Worm (Caenorhabditis elegans): Measurements from ENCODE around the gene col-129.

Gene col-129

ce11 chrIV:12084178-12084577, 26.1 kb downstream of the col-129 start, which contains the start of gene repo-1:
TSS of gene repo-1 (plus strand) at chrIV:12084478.
- TF ChIP-seq hmbx-1 (tag; optimal IDR thresholded peaks at IDR 0.05) (no peak), flt-1 (GFP tag; IDR thresholded peaks at IDR 0.05) (no peak), aly-1 (tag; optimal IDR thresholded peaks at IDR 0.05) (no peak), scrt-1 (GFP tag; IDR thresholded peaks at IDR 0.05) (0 out of 2 replicates have a peak, but pooled peaks have one; percentile 23), pes-1 (GFP tag; IDR thresholded peaks at IDR 0.05) (no peak)

- TF ChIP-seq flt-1 (GFP tag; IDR thresholded peaks at IDR 0.05) (no peak), hmbx-1 (tag; optimal IDR thresholded peaks at IDR 0.05) (no peak), scrt-1 (GFP tag; IDR thresholded peaks at IDR 0.05) (no peak), hnd-1 (tag; optimal IDR thresholded peaks at IDR 0.05) (no peak), F13C5.2 (tag; optimal IDR thresholded peaks at IDR 0.05) (no peak), tbx-11 (GFP tag; IDR thresholded peaks at IDR 0.05) (no peak), sea-1 (GFP tag; conservative IDR thresholded peaks at IDR 0.05) (no peak), aly-1 (tag; optimal IDR thresholded peaks at IDR 0.05) (no peak), B0310.2 (tag; optimal IDR thresholded peaks at IDR 0.05) (no peak), tbx-37 (GFP tag; conservative IDR thresholded peaks at IDR 0.05) (no peak), ceh-13 (GFP tag; optimal IDR thresholded peaks at IDR 0.05) (no peak), pes-1 (GFP tag; IDR thresholded peaks at IDR 0.05) (no peak), hmg-4 (GFP tag; optimal IDR thresholded peaks at IDR 0.05) (no peak), ama-1 (optimal IDR thresholded peaks at IDR 0.05) (no peak), ets-7 (tag; optimal IDR thresholded peaks at IDR 0.05) (no peak), ceh-36 (tag; optimal IDR thresholded peaks at IDR 0.05) (no peak), tra-4 (tag; optimal IDR thresholded peaks at IDR 0.05) (no peak)
Measured at ce11 chrIV:12080807-12081206, 29.4 kb downstream of the col-129 start.

DNA sequence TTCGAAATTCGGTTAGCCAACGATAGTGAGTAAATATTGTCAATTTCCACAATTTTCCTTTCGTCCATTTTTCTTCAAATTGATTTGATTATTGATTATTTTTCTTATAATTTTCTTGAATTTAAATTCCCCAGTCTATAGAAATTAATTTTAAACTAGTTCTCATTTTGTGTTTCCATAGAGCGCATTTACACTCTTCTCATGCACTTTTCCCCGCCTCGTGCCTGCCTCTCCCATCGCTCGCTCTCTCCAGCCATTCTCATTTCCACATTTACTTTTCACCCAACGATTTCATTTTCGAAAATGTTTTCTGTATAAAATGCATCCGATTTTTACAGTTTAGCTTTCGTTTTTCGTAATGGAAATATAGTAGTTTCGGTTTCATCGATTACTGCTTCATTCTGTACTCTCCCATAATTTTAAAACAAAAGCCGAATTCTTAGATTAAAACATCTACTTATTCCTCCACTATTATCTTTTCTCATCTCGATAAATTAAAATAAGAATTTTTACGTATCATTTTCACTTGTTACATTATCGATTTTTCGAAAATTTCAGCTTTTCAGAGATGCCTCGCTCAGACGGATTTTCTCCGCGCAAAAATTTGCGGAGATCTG, 31.2 kb downstream of the col-129 start, which contains the start of gene lex-1:
lex-1 (plus strand) TSS at position 567 of the 617 bp plus-strand sequence.
- TF ChIP-seq ama-1 (optimal IDR thresholded peaks at IDR 0.05) (no peak), aly-1 (tag; optimal IDR thresholded peaks at IDR 0.05) (no peak), hnd-1 (tag; optimal IDR thresholded peaks at IDR 0.05) (no peak), ceh-13 (GFP tag; optimal IDR thresholded peaks at IDR 0.05) (no peak), ceh-36 (tag; optimal IDR thresholded peaks at IDR 0.05) (no peak), pes-1 (GFP tag; IDR thresholded peaks at IDR 0.05) (no peak), tbx-11 (GFP tag; IDR thresholded peaks at IDR 0.05) (no peak), hmbx-1 (tag; optimal IDR thresholded peaks at IDR 0.05) (no peak), scrt-1 (GFP tag; IDR thresholded peaks at IDR 0.05) (no peak)

DNA sequence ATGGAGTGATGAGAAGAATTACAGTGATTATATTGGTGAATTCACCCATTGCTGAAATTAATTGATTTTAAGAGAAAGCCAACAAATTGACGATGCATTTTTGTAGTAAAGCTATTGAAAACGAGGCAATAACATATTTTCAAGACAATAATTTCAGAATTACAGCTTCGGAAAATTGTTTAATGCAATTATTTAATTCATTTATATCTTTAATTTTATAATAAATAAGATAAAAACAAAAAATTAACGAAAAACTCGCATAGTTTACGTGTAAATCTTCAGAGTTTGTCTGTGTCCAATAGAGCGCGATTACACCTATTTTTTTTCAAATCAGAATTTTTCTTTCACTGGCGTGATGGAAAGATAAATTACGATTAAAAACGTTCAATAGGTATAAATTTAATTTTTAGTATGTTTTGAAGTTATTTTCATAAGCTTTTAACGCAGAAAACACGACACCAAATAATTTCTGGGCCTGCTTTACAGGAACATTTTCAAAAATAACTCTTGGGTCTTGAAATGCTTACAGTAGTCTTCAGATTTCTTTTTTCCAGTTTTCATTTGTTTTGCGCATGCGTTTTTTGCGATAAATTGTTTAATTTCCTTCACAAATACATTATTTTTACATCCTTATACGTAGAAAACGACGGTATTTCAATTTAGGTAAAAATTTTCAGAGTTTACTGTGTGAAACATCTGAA, 32.0 kb downstream of the col-129 start, which contains the start of gene tmed-1:
tmed-1 (minus strand) TSS at position 51 of the 701 bp plus-strand sequence.
- TF ChIP-seq flt-1 (GFP tag; IDR thresholded peaks at IDR 0.05) (no peak), scrt-1 (GFP tag; IDR thresholded peaks at IDR 0.05) (no peak), tbx-11 (GFP tag; IDR thresholded peaks at IDR 0.05) (no peak), hmg-4 (GFP tag; optimal IDR thresholded peaks at IDR 0.05) (no peak), hmbx-1 (tag; optimal IDR thresholded peaks at IDR 0.05) (no peak), ceh-36 (tag; optimal IDR thresholded peaks at IDR 0.05) (no peak), sea-1 (GFP tag; conservative IDR thresholded peaks at IDR 0.05) (no peak), ets-7 (tag; optimal IDR thresholded peaks at IDR 0.05) (no peak), pes-1 (GFP tag; IDR thresholded peaks at IDR 0.05) (no peak), ama-1 (optimal IDR thresholded peaks at IDR 0.05) (no peak), tra-4 (tag; optimal IDR thresholded peaks at IDR 0.05) (no peak), ceh-13 (GFP tag; optimal IDR thresholded peaks at IDR 0.05) (no peak), aly-1 (tag; optimal IDR thresholded peaks at IDR 0.05) (no peak), tbx-37 (GFP tag; conservative IDR thresholded peaks at IDR 0.05) (no peak)

DNA sequence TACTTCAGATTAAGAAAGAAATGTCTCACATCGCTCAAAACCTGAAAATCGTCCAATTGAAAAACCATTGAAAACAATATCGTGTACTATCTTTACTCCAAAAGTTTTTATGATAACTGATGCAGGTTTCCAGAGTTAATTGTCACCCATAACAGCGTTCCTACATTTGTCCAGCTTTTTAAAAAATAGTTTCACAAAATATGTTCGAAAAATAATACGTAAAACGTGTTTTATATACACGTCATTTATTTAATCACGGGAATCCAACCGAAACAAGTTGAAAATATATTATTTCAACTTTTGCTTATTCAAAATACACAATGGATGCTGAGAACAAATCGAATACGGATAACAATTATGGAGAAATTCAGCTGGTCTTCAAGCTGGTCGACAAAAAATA, 34.7 kb downstream of the col-129 start, which contains the start of gene K08E4.7:
K08E4.7 (plus strand) TSS at position 301 of the 400 bp plus-strand sequence.
- TF ChIP-seq ceh-13 (GFP tag; optimal IDR thresholded peaks at IDR 0.05) = no peak
- TF ChIP-seq flt-1 (GFP tag; IDR thresholded peaks at IDR 0.05) = no peak
- TF ChIP-seq ets-7 (tag; optimal IDR thresholded peaks at IDR 0.05) = no peak
- no peak for TF ChIP-seq pes-1 (GFP tag; IDR thresholded peaks at IDR 0.05)
- TF ChIP-seq tbx-37 (GFP tag; conservative IDR thresholded peaks at IDR 0.05) = no peak
- TF ChIP-seq hmg-4 (GFP tag; optimal IDR thresholded peaks at IDR 0.05) = no peak
- no peak for TF ChIP-seq hmbx-1 (tag; optimal IDR thresholded peaks at IDR 0.05)
- no peak for TF ChIP-seq B0310.2 (tag; optimal IDR thresholded peaks at IDR 0.05)
- no peak for TF ChIP-seq sea-1 (GFP tag; conservative IDR thresholded peaks at IDR 0.05)
- no peak for TF ChIP-seq tbx-11 (GFP tag; IDR thresholded peaks at IDR 0.05)
- TF ChIP-seq scrt-1 (GFP tag; IDR thresholded peaks at IDR 0.05) = no peak
- no peak for TF ChIP-seq hnd-1 (tag; optimal IDR thresholded peaks at IDR 0.05)
- no peak for TF ChIP-seq ama-1 (optimal IDR thresholded peaks at IDR 0.05)
- TF ChIP-seq F13C5.2 (tag; optimal IDR thresholded peaks at IDR 0.05) = no peak
- no peak for TF ChIP-seq aly-1 (tag; optimal IDR thresholded peaks at IDR 0.05)
- no peak for TF ChIP-seq ceh-36 (tag; optimal IDR thresholded peaks at IDR 0.05)
- TF ChIP-seq tra-4 (tag; optimal IDR thresholded peaks at IDR 0.05) = no peak

ce11 chrIV:12068590-12068989, 41.6 kb downstream of the col-129 start, which contains the start of gene bath-37:
TSS of gene bath-37 (plus strand) at chrIV:12068890.
- no peak for TF ChIP-seq aly-1 (tag; optimal IDR thresholded peaks at IDR 0.05)
- TF ChIP-seq flt-1 (GFP tag; IDR thresholded peaks at IDR 0.05) = no peak
- no peak for TF ChIP-seq pes-1 (GFP tag; IDR thresholded peaks at IDR 0.05)

ce11 chrIV:12061229-12061628, 49.0 kb downstream of the col-129 start, which contains the start of gene K08E4.8:
TSS of gene K08E4.8 (minus strand) at chrIV:12061329.
- TF ChIP-seq tbx-37 (GFP tag; conservative IDR thresholded peaks at IDR 0.05) = no peak
- TF ChIP-seq F13C5.2 (tag; optimal IDR thresholded peaks at IDR 0.05) = no peak
- TF ChIP-seq B0310.2 (tag; optimal IDR thresholded peaks at IDR 0.05) = no peak
- no peak for TF ChIP-seq ama-1 (optimal IDR thresholded peaks at IDR 0.05)
- TF ChIP-seq scrt-1 (GFP tag; IDR thresholded peaks at IDR 0.05) = no peak
- TF ChIP-seq hmg-4 (GFP tag; optimal IDR thresholded peaks at IDR 0.05) = no peak
- TF ChIP-seq aly-1 (tag; optimal IDR thresholded peaks at IDR 0.05) = no peak
- no peak for TF ChIP-seq ceh-13 (GFP tag; optimal IDR thresholded peaks at IDR 0.05)
- TF ChIP-seq pes-1 (GFP tag; IDR thresholded peaks at IDR 0.05) = no peak
- TF ChIP-seq tra-4 (tag; optimal IDR thresholded peaks at IDR 0.05) = no peak
- no peak for TF ChIP-seq hmbx-1 (tag; optimal IDR thresholded peaks at IDR 0.05)
- no peak for TF ChIP-seq sea-1 (GFP tag; conservative IDR thresholded peaks at IDR 0.05)
- TF ChIP-seq ets-7 (tag; optimal IDR thresholded peaks at IDR 0.05) = no peak
- no peak for TF ChIP-seq tbx-11 (GFP tag; IDR thresholded peaks at IDR 0.05)
- no peak for TF ChIP-seq ceh-36 (tag; optimal IDR thresholded peaks at IDR 0.05)
- no peak for TF ChIP-seq flt-1 (GFP tag; IDR thresholded peaks at IDR 0.05)

Data from whole organism, early embryonic.